Worm (Caenorhabditis elegans) whole organism, midembryonic: Measurements from ENCODE around the gene pef-1.

Experiments used
- T22C8.4 ChIP-seq: fragments of 200-800 bp; sonication (Bioruptor generic); IDR thresholded peaks from 2 replicates; pipeline ENCODE4 v1.3.6; 2022; ENCODE audit warnings: missing genetic modification characterization, missing compliant biosample characterization
- cog-1 ChIP-seq: sonication (generic microtip); optimal IDR thresholded peaks from 2 replicates; lab custom pipeline; 2016; ENCODE audit warnings: missing genetic modification characterization, missing compliant biosample characterization
- flt-1 ChIP-seq: fragments of 200-800 bp; sonication (Bioruptor generic); IDR thresholded peaks from 2 replicates; pipeline ENCODE4 v1.3.6; 2022; ENCODE audit warnings: missing genetic modification characterization, missing compliant biosample characterization
- klf-2 ChIP-seq: fragments of 200-800 bp; sonication (Bioruptor generic); conservative IDR thresholded peaks from 2 replicates; pipeline ENCODE4 v1.3.6; 2022; ENCODE audit warnings: missing genetic modification reagents, missing genetic modification characterization, missing compliant biosample characterization
- ref-1 ChIP-seq: fragments of 200-800 bp; sonication (Bioruptor generic); conservative IDR thresholded peaks from 2 replicates; pipeline ENCODE4 v1.3.6; 2022; ENCODE audit warnings: missing genetic modification reagents, missing genetic modification characterization, missing compliant biosample characterization
- tab-1 ChIP-seq: fragments of 200-800 bp; sonication (Bioruptor generic); IDR thresholded peaks from 2 replicates; pipeline ENCODE4 v1.3.6; 2022; ENCODE audit warnings: missing genetic modification characterization, missing compliant biosample characterization
- ztf-23 ChIP-seq: fragments of 200-800 bp; sonication (Bioruptor generic); IDR thresholded peaks from 2 replicates; pipeline ENCODE4 v1.3.6; 2022; ENCODE audit warnings: missing genetic modification reagents, missing genetic modification characterization, missing compliant biosample characterization
- ztf-29 ChIP-seq: fragments of 200-800 bp; sonication (Bioruptor generic); IDR thresholded peaks from 2 replicates; pipeline ENCODE4 v1.3.6; 2022; ENCODE audit warnings: missing genetic modification reagents, missing genetic modification characterization, missing compliant biosample characterization

DNA sequence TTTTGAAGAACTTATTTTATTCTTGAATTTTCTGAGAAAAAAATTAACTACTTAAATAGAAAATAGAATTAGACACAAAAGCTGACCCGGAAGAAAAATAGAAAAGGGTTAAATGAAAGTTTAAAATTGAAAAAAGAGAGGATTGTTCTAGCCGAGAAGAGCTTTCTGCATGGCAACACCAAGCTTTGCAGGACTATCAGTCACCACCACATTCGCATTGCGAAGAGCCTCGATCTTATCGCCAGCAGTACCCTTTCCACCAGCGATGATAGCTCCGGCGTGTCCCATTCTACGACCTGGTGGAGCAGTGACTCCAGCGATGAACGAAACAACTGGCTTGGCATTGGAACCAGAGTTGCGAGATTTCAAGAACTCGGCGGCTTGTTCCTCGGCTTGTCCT lies 26.0 kb downstream of the pef-1 start:
- TF ChIP-seq cog-1 (tag; lab: Kevin White, UChicago): no peak
- no peak for TF ChIP-seq flt-1 (GFP tag; lab: Robert Waterston, UW)
- TF ChIP-seq ztf-23 (GFP tag; lab: Robert Waterston, UW): no peak
- no peak for TF ChIP-seq T22C8.4
- no peak for TF ChIP-seq ref-1 (GFP tag; lab: Robert Waterston, UW)
- no peak for TF ChIP-seq klf-2 (GFP tag; lab: Robert Waterston, UW)
- TF ChIP-seq tab-1 (GFP tag; lab: Robert Waterston, UW): no peak
- no peak for TF ChIP-seq ztf-29 (GFP tag; lab: Robert Waterston, UW)
